Worm (Caenorhabditis elegans): ENCODE data around the gene srd-35.
A peak's percentile ranks its signal among the peaks of the same experiment; 100 is the strongest.

DNA sequence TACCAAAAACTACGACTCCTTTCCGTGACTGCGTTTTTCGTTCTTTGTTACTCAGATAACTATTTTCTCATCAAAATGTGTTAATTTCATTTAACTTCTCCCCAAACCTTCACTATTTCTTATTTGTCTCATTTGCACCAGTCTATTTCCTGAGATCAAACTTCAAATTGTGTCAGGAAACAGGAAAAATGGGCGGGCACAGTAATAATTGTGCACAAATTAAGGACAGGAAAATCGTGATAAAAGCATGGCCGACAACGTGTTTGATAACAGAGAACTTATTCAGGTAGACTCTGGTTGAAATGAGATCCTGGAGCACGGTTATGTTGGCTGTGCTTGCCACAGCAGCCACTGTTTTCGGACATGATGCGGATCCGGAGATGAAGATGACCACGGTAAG is 44.5 kb upstream of the srd-35 start, which contains the start of gene lipl-1:
- no peak for TF ChIP-seq nhr-11 (tag; optimal IDR thresholded peaks at IDR 0.05)
- no peak for TF ChIP-seq mep-1 (tag; optimal IDR thresholded peaks at IDR 0.05)
- TF ChIP-seq lim-7 (GFP tag; IDR thresholded peaks at IDR 0.05) = no peak
- TF ChIP-seq nhr-237 (tag; optimal IDR thresholded peaks at IDR 0.05) = no peak
- TF ChIP-seq nhr-77 (tag; optimal IDR thresholded peaks at IDR 0.05) = no peak
- TF ChIP-seq ztf-11 (tag; optimal IDR thresholded peaks at IDR 0.05) = no peak
- no peak for TF ChIP-seq snpc-4 (tag; optimal IDR thresholded peaks at IDR 0.05)
- no peak for TF ChIP-seq unc-62 (GFP tag; optimal IDR thresholded peaks at IDR 0.05 in 1 of 2)
- no peak for TF ChIP-seq unc-62 (tag; optimal IDR thresholded peaks at IDR 0.05)
- peak; percentile 58 for TF ChIP-seq nhr-28 (tag; optimal IDR thresholded peaks at IDR 0.05)

Measured in whole organism, L4 larva.